Fruit fly (Drosophila melanogaster) whole organism, wandering third instar larva: Measurements from ENCODE around the gene Sap47.
"Not testable (repeated sequence)": the region's sequence is repeated elsewhere in the genome, so short reads cannot be mapped to it uniquely, and the experiment has no call there.

ENCODE experiments used
- CrebA ChIP-seq: fragments of 200-800 bp; sonication (Bioruptor generic); optimal IDR thresholded peaks from 2 replicates; lab custom pipeline; 2016; ENCODE audit warnings: missing biosample characterization, mild to moderate bottlenecking, missing genetic modification characterization, borderline replicate concordance
- GATAd ChIP-seq: sonication (Bioruptor generic); optimal IDR thresholded peaks from 2 replicates; lab custom pipeline; 2016; ENCODE audit warnings: missing biosample characterization, missing genetic modification characterization
- foxo ChIP-seq, 2 experiments: fragments of 200-800 bp; sonication (Bioruptor generic); optimal IDR thresholded peaks; 2 replicates in 1 of 2; 3 replicates in 1 of 2; lab custom pipeline; 2016 to 2017; ENCODE audit warnings: missing biosample characterization in 2 of 2, missing genetic modification characterization in 2 of 2
- fru ChIP-seq: fragments of 200-800 bp; sonication (Bioruptor generic); optimal IDR thresholded peaks from 3 replicates; lab custom pipeline; 2016; ENCODE audit warnings: missing biosample characterization, mild to moderate bottlenecking, missing genetic modification characterization
- sage ChIP-seq: fragments of 200-800 bp; sonication (Bioruptor generic); optimal IDR thresholded peaks from 2 replicates; lab custom pipeline; 2016; ENCODE audit warnings: missing biosample characterization, mild to moderate bottlenecking, missing genetic modification characterization
- tai ChIP-seq: sonication (Bioruptor generic); optimal IDR thresholded peaks from 2 replicates; lab custom pipeline; 2016; ENCODE audit warnings: missing biosample characterization, missing genetic modification characterization

DNA sequence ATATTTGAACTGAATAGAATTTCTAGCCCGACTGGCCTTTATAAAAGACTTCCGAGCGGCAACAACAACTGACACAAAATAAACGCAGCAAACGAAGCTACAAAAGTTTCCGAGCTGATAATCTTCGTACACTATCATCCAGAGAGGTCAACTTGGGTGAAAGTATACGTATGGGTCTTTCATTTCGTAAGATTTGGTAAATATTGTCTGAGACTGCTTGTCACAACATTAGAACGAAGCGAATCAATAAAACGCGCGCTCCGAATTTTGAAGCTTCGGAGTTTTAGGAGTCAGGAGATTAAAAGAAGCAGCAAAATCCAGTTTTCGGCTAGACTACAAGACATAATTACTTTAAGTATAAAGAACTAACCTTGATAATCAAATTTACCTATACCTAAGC is 30.4 kb upstream of the Sap47 start, which contains the start of gene glob1:
- TF ChIP-seq CrebA (GFP tag; lab: Kevin White, UChicago); tai (GFP tag; lab: Kevin White, UChicago); GATAd (GFP tag; lab: Kevin White, UChicago); foxo (GFP tag; optimal IDR thresholded peaks at IDR 0.05; lab: Kevin White, UChicago); sage; fru (GFP tag; lab: Kevin White, UChicago): not testable (repeated sequence)
